Fruit fly (Drosophila melanogaster) whole organism, adult: ENCODE data around the gene Vha13.

Source experiments
- kay ChIP-seq: fragments of 200-800 bp; sonication (Bioruptor generic); peaks from one replicate; lab custom pipeline; 2016; ENCODE audit warnings: missing biosample characterization, missing genetic modification characterization, borderline replicate concordance
- ovo ChIP-seq: fragments of 200-800 bp; sonication (Bioruptor generic); optimal IDR thresholded peaks from 2 replicates; lab custom pipeline; 2016; ENCODE audit warnings: missing biosample characterization, missing genetic modification characterization
- toe ChIP-seq: fragments of 200-800 bp; sonication (Bioruptor generic); optimal IDR thresholded peaks from 2 replicates; lab custom pipeline; 2016; ENCODE audit warnings: missing biosample characterization, missing genetic modification characterization

DNA sequence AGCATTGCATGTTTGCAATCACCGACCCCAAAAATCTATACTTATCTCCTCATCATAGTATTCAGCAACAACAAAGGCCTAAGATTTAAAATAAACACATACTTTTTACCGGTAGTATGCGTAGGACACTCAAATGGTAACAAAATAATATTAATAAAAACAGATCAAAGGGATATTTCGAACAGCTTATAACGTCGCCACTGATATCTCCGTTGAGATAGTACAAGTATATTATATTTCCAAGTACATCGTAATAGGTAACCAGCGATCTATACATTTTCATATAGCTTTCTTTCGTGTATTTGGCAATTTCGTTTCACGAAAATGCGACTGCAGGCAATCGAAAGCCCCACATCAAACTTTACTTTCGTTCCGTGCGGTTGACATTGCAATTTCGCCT, 41.2 kb downstream of the Vha13 start, which contains the start of gene CG7342:
- TF ChIP-seq toe (GFP tag; lab: Kevin White, UChicago) (no peak), kay (GFP tag; lab: Kevin White, UChicago) (no peak), ovo (no peak)
